Worm (Caenorhabditis elegans): Measurements from ENCODE around the gene K09C4.10.

DNA sequence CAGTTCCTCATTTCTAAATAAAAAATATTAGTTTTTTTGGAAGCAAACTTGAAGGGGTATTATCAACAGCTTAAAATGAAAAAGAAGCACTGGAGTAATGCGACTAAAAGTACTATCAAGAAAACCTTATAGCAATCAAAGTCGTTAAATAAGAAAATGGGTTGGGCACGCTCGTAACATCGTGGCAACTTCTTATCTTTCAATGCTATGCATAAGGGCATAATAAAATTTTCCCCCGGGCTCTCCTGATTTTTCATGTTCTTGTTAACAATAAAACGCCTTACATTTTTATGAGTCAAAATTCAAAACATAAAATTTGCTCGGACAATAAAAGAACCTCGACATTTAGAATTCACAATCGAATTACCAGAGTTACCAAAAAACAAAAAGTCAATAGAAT lies 36.4 kb downstream of the K09C4.10 start, which contains the start of gene irg-7:
- no peak for TF ChIP-seq ama-1 (optimal IDR thresholded peaks at IDR 0.05)
- TF ChIP-seq flt-1 (GFP tag; IDR thresholded peaks at IDR 0.05), result no peak
- no peak for TF ChIP-seq tbx-11 (GFP tag; IDR thresholded peaks at IDR 0.05)
- TF ChIP-seq ceh-36 (tag; optimal IDR thresholded peaks at IDR 0.05), result no peak
- no peak for TF ChIP-seq F13C5.2 (tag; optimal IDR thresholded peaks at IDR 0.05)
- TF ChIP-seq hmg-4 (GFP tag; optimal IDR thresholded peaks at IDR 0.05), result no peak
- no peak for TF ChIP-seq sea-1 (GFP tag; conservative IDR thresholded peaks at IDR 0.05)
- no peak for TF ChIP-seq ceh-13 (GFP tag; optimal IDR thresholded peaks at IDR 0.05)
- TF ChIP-seq hnd-1 (tag; optimal IDR thresholded peaks at IDR 0.05), result no peak
- no peak for TF ChIP-seq tra-4 (tag; optimal IDR thresholded peaks at IDR 0.05)
- no peak for TF ChIP-seq tbx-37 (GFP tag; conservative IDR thresholded peaks at IDR 0.05)
- no peak for TF ChIP-seq aly-1 (tag; optimal IDR thresholded peaks at IDR 0.05)
- TF ChIP-seq scrt-1 (GFP tag; IDR thresholded peaks at IDR 0.05), result no peak

Data from whole organism, early embryonic.